Fruit fly (Drosophila melanogaster) whole organism, embryonic: Measurements from ENCODE around the gene CG32267.

Experiments used
- Atf-2 ChIP-seq: fragments of 200-800 bp; sonication (Bioruptor generic); optimal IDR thresholded peaks from 2 replicates; lab custom pipeline; 2016; ENCODE audit warnings: missing biosample characterization, missing genetic modification characterization
- Bteb2 ChIP-seq: fragments of 200-800 bp; sonication (Bioruptor generic); optimal IDR thresholded peaks from 2 replicates; lab custom pipeline; 2016; ENCODE audit warnings: missing biosample characterization, missing genetic modification characterization
- CG10431 ChIP-seq: fragments of 200-800 bp; sonication (Bioruptor generic); optimal IDR thresholded peaks from 3 replicates; lab custom pipeline; 2018; ENCODE audit warnings: missing biosample characterization, mild to moderate bottlenecking, missing genetic modification characterization
- CG10543 ChIP-seq: fragments of 200-800 bp; sonication (Bioruptor generic); optimal IDR thresholded peaks from 3 replicates; lab custom pipeline; 2017; ENCODE audit warnings: missing biosample characterization, mild to moderate bottlenecking, missing genetic modification characterization, moderate library complexity
- CG11504 ChIP-seq: fragments of 200-800 bp; sonication (Bioruptor generic); optimal IDR thresholded peaks from 3 replicates; lab custom pipeline; 2019; ENCODE audit warnings: missing biosample characterization, mild to moderate bottlenecking, missing genetic modification characterization, moderate library complexity
- CG12219 ChIP-seq: fragments of 200-800 bp; sonication (Bioruptor generic); optimal IDR thresholded peaks from 3 replicates; lab custom pipeline; 2018; ENCODE audit warnings: missing biosample characterization, mild to moderate bottlenecking, missing genetic modification characterization
- CG13424 ChIP-seq: fragments of 200-800 bp; sonication (Bioruptor generic); optimal IDR thresholded peaks from 2 replicates; lab custom pipeline; 2019; ENCODE audit warnings: missing biosample characterization, mild to moderate bottlenecking, missing genetic modification characterization, moderate library complexity
- CG17328 ChIP-seq: fragments of 200-800 bp; sonication (Bioruptor generic); IDR thresholded peaks from 2 replicates; pipeline ENCODE4 v1.3.6; 2022; ENCODE audit warnings: missing biosample characterization, missing genetic modification characterization
- CG17361 ChIP-seq: fragments of 200-800 bp; sonication (Bioruptor generic); IDR thresholded peaks from 3 replicates; pipeline ENCODE4 v1.3.6; 2022; ENCODE audit warnings: missing biosample characterization, missing genetic modification characterization
- CG18262 ChIP-seq: fragments of 200-800 bp; optimal IDR thresholded peaks from 3 replicates; lab custom pipeline; 2019; ENCODE audit warnings: missing biosample characterization, mild to moderate bottlenecking, missing genetic modification characterization, moderate library complexity
- CG18599 ChIP-seq: fragments of 200-800 bp; sonication (Bioruptor generic); optimal IDR thresholded peaks from 3 replicates; lab custom pipeline; 2017; ENCODE audit warnings: missing biosample characterization, missing genetic modification characterization, mild to moderate bottlenecking, moderate library complexity, missing genetic modification reagents
- CG30403 ChIP-seq: fragments of 200-800 bp; sonication (Bioruptor generic); optimal IDR thresholded peaks from 3 replicates; lab custom pipeline; 2016; ENCODE audit warnings: missing biosample characterization, missing genetic modification characterization
- CG3163 ChIP-seq: fragments of 200-800 bp; sonication (Bioruptor generic); optimal IDR thresholded peaks from 3 replicates; lab custom pipeline; 2016; ENCODE audit warnings: missing biosample characterization, missing genetic modification characterization
- CG32772 ChIP-seq: fragments of 200-800 bp; sonication (Bioruptor generic); IDR thresholded peaks from 2 replicates; pipeline ENCODE4 v1.3.6; 2022; ENCODE audit warnings: missing biosample characterization, missing genetic modification characterization
- CG3281 ChIP-seq: fragments of 200-800 bp; sonication (Bioruptor generic); optimal IDR thresholded peaks from 3 replicates; lab custom pipeline; 2017; ENCODE audit warnings: missing biosample characterization, mild to moderate bottlenecking, missing genetic modification characterization
- CG33557 ChIP-seq: fragments of 200-800 bp; sonication (Bioruptor generic); optimal IDR thresholded peaks from 2 replicates; lab custom pipeline; 2019; ENCODE audit warnings: missing biosample characterization, mild to moderate bottlenecking, missing genetic modification characterization, moderate library complexity
- CG3838 ChIP-seq: fragments of 200-800 bp; sonication (Bioruptor generic); optimal IDR thresholded peaks from 3 replicates; lab custom pipeline; 2016; ENCODE audit warnings: missing biosample characterization, missing genetic modification characterization
- CG7786 ChIP-seq: fragments of 200-800 bp; sonication (Bioruptor generic); optimal IDR thresholded peaks from 2 replicates; lab custom pipeline; 2016; ENCODE audit warnings: missing biosample characterization, missing genetic modification characterization
- CG7839 ChIP-seq: fragments of 200-800 bp; sonication (Bioruptor generic); optimal IDR thresholded peaks from 3 replicates; lab custom pipeline; 2018; ENCODE audit warnings: missing biosample characterization, mild to moderate bottlenecking, missing genetic modification characterization, moderate library complexity
- CG8388 ChIP-seq: fragments of 200-800 bp; sonication (Bioruptor generic); optimal IDR thresholded peaks from 2 replicates; lab custom pipeline; 2019; ENCODE audit warnings: missing biosample characterization, mild to moderate bottlenecking, missing genetic modification characterization, moderate library complexity
- CG8924 ChIP-seq: fragments of 200-800 bp; optimal IDR thresholded peaks from 3 replicates; lab custom pipeline; 2019; ENCODE audit warnings: missing biosample characterization, mild to moderate bottlenecking, missing genetic modification characterization, moderate library complexity
- D19B ChIP-seq: fragments of 200-800 bp; sonication (Bioruptor generic); optimal IDR thresholded peaks from 2 replicates; lab custom pipeline; 2017; ENCODE audit warnings: missing biosample characterization, mild to moderate bottlenecking, missing genetic modification characterization
- Eip74EF ChIP-seq, 2 experiments: fragments of 200-800 bp in 1 of 2; fragments of >200 bp in 1 of 2; sonication (Bioruptor generic) in 1 of 2; optimal IDR thresholded peaks; 2 replicates each; lab custom pipeline; 2017 to 2019; ENCODE audit warnings: missing biosample characterization in 2 of 2, missing genetic modification characterization in 2 of 2, mild to moderate bottlenecking in 1 of 2, moderate library complexity in 1 of 2
- Hsf ChIP-seq: fragments of 200-800 bp; sonication (Bioruptor generic); optimal IDR thresholded peaks from 3 replicates; lab custom pipeline; 2016; ENCODE audit warnings: missing biosample characterization, missing genetic modification characterization
- Meics ChIP-seq: fragments of 200-800 bp; sonication (Bioruptor generic); optimal IDR thresholded peaks from 2 replicates; lab custom pipeline; 2017; ENCODE audit warnings: missing biosample characterization, mild to moderate bottlenecking, missing genetic modification characterization
- Nf-YB ChIP-seq: fragments of 200-800 bp; sonication (Bioruptor generic); optimal IDR thresholded peaks from 3 replicates; lab custom pipeline; 2019; ENCODE audit warnings: missing biosample characterization, mild to moderate bottlenecking, missing genetic modification characterization, moderate library complexity
- Rfx ChIP-seq: fragments of 200-800 bp; sonication (Bioruptor generic); IDR thresholded peaks from 2 replicates; pipeline ENCODE4 v1.3.6; 2022; ENCODE audit warnings: missing biosample characterization, missing genetic modification characterization
- Sox102F ChIP-seq: fragments of 200-800 bp; sonication (Bioruptor generic); optimal IDR thresholded peaks from 2 replicates; lab custom pipeline; 2018; ENCODE audit warnings: missing biosample characterization, mild to moderate bottlenecking, missing genetic modification characterization, moderate library complexity
- Ssrp ChIP-seq: fragments of 200-800 bp; sonication (Bioruptor generic); optimal IDR thresholded peaks from 2 replicates; lab custom pipeline; 2018; ENCODE audit warnings: missing biosample characterization, mild to moderate bottlenecking, missing genetic modification characterization, moderate library complexity
- Xrp1 ChIP-seq: fragments of 200-800 bp; sonication (Bioruptor generic); IDR thresholded peaks from 2 replicates; pipeline ENCODE4 v1.3.6; 2022; ENCODE audit warnings: missing biosample characterization, missing genetic modification characterization
- ap ChIP-seq: fragments of 200-800 bp; sonication (Bioruptor generic); IDR thresholded peaks from 2 replicates; pipeline ENCODE4 v1.3.6; 2022; ENCODE audit warnings: missing biosample characterization, missing genetic modification characterization
- az2 ChIP-seq: fragments of 200-800 bp; sonication (Bioruptor generic); optimal IDR thresholded peaks from 3 replicates; lab custom pipeline; 2016; ENCODE audit warnings: missing biosample characterization, missing genetic modification characterization
- chif ChIP-seq, 2 experiments: fragments of 200-800 bp; sonication (Bioruptor generic); optimal IDR thresholded peaks; 3 replicates each; lab custom pipeline; 2016; ENCODE audit warnings: missing biosample characterization in 2 of 2, missing genetic modification characterization in 2 of 2
- dmrt11E ChIP-seq: fragments of 200-800 bp; sonication (Bioruptor generic); optimal IDR thresholded peaks from 3 replicates; lab custom pipeline; 2018; ENCODE audit warnings: missing biosample characterization, mild to moderate bottlenecking, missing genetic modification characterization, moderate library complexity
- ems ChIP-seq: fragments of 200-800 bp; sonication (Bioruptor generic); optimal IDR thresholded peaks from 3 replicates; lab custom pipeline; 2016; ENCODE audit warnings: missing biosample characterization, missing genetic modification characterization
- esg ChIP-seq: fragments of 200-800 bp; sonication (Bioruptor generic); conservative IDR thresholded peaks from 2 replicates; pipeline ENCODE4 v1.3.6; 2022; ENCODE audit warnings: missing biosample characterization, missing genetic modification characterization
- fd3F ChIP-seq: fragments of 200-800 bp; sonication (Bioruptor generic); optimal IDR thresholded peaks from 2 replicates; lab custom pipeline; 2018; ENCODE audit warnings: missing biosample characterization, mild to moderate bottlenecking, missing genetic modification characterization, moderate library complexity
- fu2 ChIP-seq: fragments of 200-800 bp; sonication (Bioruptor generic); optimal IDR thresholded peaks from 2 replicates; lab custom pipeline; 2016; ENCODE audit warnings: missing biosample characterization, missing genetic modification characterization
- gem ChIP-seq: fragments of 200-800 bp; sonication (Bioruptor generic); optimal IDR thresholded peaks from 2 replicates; lab custom pipeline; 2019; ENCODE audit warnings: missing biosample characterization, mild to moderate bottlenecking, missing genetic modification characterization, moderate library complexity
- grau ChIP-seq: fragments of 200-800 bp; optimal IDR thresholded peaks from 3 replicates; lab custom pipeline; 2019; ENCODE audit warnings: missing biosample characterization, mild to moderate bottlenecking, missing genetic modification characterization, moderate library complexity
- hbn ChIP-seq: fragments of 200-800 bp; sonication (Bioruptor generic); IDR thresholded peaks from 2 replicates; pipeline ENCODE4 v1.3.6; 2022; ENCODE audit warnings: missing biosample characterization, missing genetic modification characterization; ENCODE audit not compliant: partially characterized antibody
- klu ChIP-seq: fragments of 200-800 bp; sonication (Bioruptor generic); IDR thresholded peaks from 2 replicates; pipeline ENCODE4 v1.3.6; 2022; ENCODE audit warnings: missing biosample characterization, missing genetic modification characterization
- lmd ChIP-seq: fragments of 200-800 bp; sonication (Bioruptor generic); IDR thresholded peaks from 2 replicates; pipeline ENCODE4 v1.3.6; 2022; ENCODE audit warnings: missing biosample characterization, missing genetic modification characterization
- lola ChIP-seq, 3 experiments: fragments of >200 bp in 2 of 3; fragments of 200-800 bp in 1 of 3; sonication (Bioruptor generic) in 1 of 3; optimal IDR thresholded peaks; 2 replicates each; lab custom pipeline; 2017 to 2019; ENCODE audit warnings: missing biosample characterization in 3 of 3, missing genetic modification characterization in 3 of 3, mild to moderate bottlenecking in 1 of 3, moderate library complexity in 1 of 3
- pan ChIP-seq, 4 experiments: fragments of >200 bp in 3 of 4; fragments of 200-800 bp in 1 of 4; sonication (Bioruptor generic) in 1 of 4; optimal IDR thresholded peaks in 3 of 4; IDR thresholded peaks in 1 of 4; 2 replicates each; pipeline versions ENCODE4 v1.3.6 to Lab custom; 2017 to 2022; ENCODE audit warnings: missing biosample characterization in 2 of 4, missing genetic modification characterization in 2 of 4, mixed read lengths in 1 of 4
- salm ChIP-seq: fragments of 200-800 bp; sonication (Bioruptor generic); optimal IDR thresholded peaks from 2 replicates; lab custom pipeline; 2018; ENCODE audit warnings: missing biosample characterization, mild to moderate bottlenecking, missing genetic modification characterization
- tap ChIP-seq: fragments of 200-800 bp; optimal IDR thresholded peaks from 3 replicates; lab custom pipeline; 2019; ENCODE audit warnings: missing biosample characterization, mild to moderate bottlenecking, missing genetic modification characterization, moderate library complexity
- unpg ChIP-seq: fragments of 200-800 bp; sonication (Bioruptor generic); optimal IDR thresholded peaks from 3 replicates; lab custom pipeline; 2018; ENCODE audit warnings: missing biosample characterization, mild to moderate bottlenecking, missing genetic modification characterization, moderate library complexity
- vvl ChIP-seq: fragments of 200-800 bp; sonication (Bioruptor generic); IDR thresholded peaks from 2 replicates; pipeline ENCODE4 v1.3.6; 2022; ENCODE audit warnings: missing biosample characterization, missing genetic modification characterization

Gene CG32267

DNA sequence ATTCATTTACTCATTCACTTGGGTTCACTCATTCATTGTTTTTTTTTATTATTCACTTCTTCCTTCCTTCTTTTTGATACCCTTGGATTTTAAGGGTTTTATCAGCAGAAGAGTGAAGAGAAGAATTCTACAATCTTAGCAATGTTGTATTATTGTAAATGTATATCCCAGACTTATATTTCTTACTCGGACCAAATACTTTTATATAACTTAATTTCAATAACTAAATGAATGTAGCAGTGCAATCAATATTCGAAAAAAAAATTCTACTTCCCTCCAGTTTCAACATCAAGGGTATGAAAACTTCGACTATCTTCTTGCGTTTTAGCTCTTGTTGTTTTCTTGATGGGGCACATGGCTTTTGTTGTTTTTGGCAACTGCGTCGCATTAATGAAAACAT lies 21.5 kb downstream of the CG32267 start (continued):
- TF ChIP-seq Sox102F (GFP tag; lab: Kevin White, UChicago) (peak; percentile 50), klu (GFP tag; lab: Robert Waterston, UW) (no peak), pan (optimal IDR thresholded peaks at IDR 0.05; lab: Kevin White, UChicago) (peak in 1 of 2 experiments; percentile 33), pan (GFP tag; optimal IDR thresholded peaks at IDR 0.05 in 1 of 2, IDR thresholded peaks at IDR 0.05 in 1 of 2) (no peak), ap (GFP tag; lab: Robert Waterston, UW) (no peak), CG13424 (tag; lab: Kevin White, UChicago) (peak; percentile 58), chif (GFP tag; optimal IDR thresholded peaks at IDR 0.05; lab: Kevin White, UChicago) (peak; percentile 6 to 14), Atf-2 (GFP tag; lab: Kevin White, UChicago) (peak; percentile 5), gem (tag; lab: Kevin White, UChicago) (peak; percentile 65), Ssrp (tag; lab: Kevin White, UChicago) (peak; percentile 34), CG7839 (tag; lab: Kevin White, UChicago) (peak; percentile 46), tap (tag; lab: Kevin White, UChicago) (no peak), CG7786 (GFP tag; lab: Kevin White, UChicago) (peak; percentile 41), Meics (GFP tag; lab: Kevin White, UChicago) (peak; percentile 9), CG18599 (GFP tag; lab: Kevin White, UChicago) (peak; percentile 26), CG8388 (GFP tag; lab: Kevin White, UChicago) (peak; percentile 21), CG10543 (peak; percentile 1), Eip74EF (GFP tag; optimal IDR thresholded peaks at IDR 0.05; lab: Kevin White, UChicago) (peak in 1 of 2 experiments; percentile 57), CG3281 (GFP tag; lab: Kevin White, UChicago) (peak; percentile 16), CG17361 (0 out of 3 replicates have a peak, but pooled peaks have one; percentile 18), lola (GFP tag; optimal IDR thresholded peaks at IDR 0.05; lab: Kevin White, UChicago) (peak in 1 of 3 experiments; percentile 46), CG12219 (GFP tag; lab: Kevin White, UChicago) (peak; percentile 35), Xrp1 (peak; percentile 54), salm (tag; lab: Kevin White, UChicago) (no peak), ems (peak; percentile 19), hbn (no peak), CG11504 (tag; lab: Kevin White, UChicago) (peak; percentile 42), unpg (GFP tag; lab: Kevin White, UChicago) (peak; percentile 32), CG10431 (GFP tag; lab: Kevin White, UChicago) (no peak), Rfx (GFP tag; lab: Robert Waterston, UW) (0 out of 2 replicates have a peak, but pooled peaks have one; percentile 40), Bteb2 (peak; percentile 25), CG18262 (tag; lab: Kevin White, UChicago) (peak; percentile 31), CG30403 (peak; percentile 47), CG33557 (GFP tag; lab: Kevin White, UChicago) (no peak), CG32772 (GFP tag; lab: Robert Waterston, UW) (no peak), fu2 (GFP tag; lab: Kevin White, UChicago) (peak; percentile 33), CG8924 (tag; lab: Kevin White, UChicago) (peak; percentile 63), CG3163 (GFP tag; lab: Kevin White, UChicago) (no peak), CG3838 (GFP tag; lab: Kevin White, UChicago) (peak; percentile 17), esg (GFP tag; lab: Robert Waterston, UW) (peak; percentile 9; the same call in 1 of the 2 replicates), D19B (GFP tag; lab: Kevin White, UChicago) (peak; percentile 92), grau (tag; lab: Kevin White, UChicago) (peak; percentile 70), Nf-YB (peak; percentile 1), lmd (GFP tag; lab: Robert Waterston, UW) (no peak; the same call in 1 of the 2 replicates), Hsf (GFP tag; lab: Kevin White, UChicago) (peak; percentile 10), vvl (0 out of 2 replicates have a peak, but pooled peaks have one; percentile 11), az2 (peak; percentile 51), fd3F (GFP tag; lab: Kevin White, UChicago) (peak; percentile 44), CG17328 (GFP tag; lab: Robert Waterston, UW) (peak; percentile 8; the same call in 1 of the 2 replicates), dmrt11E (tag; lab: Kevin White, UChicago) (peak; percentile 57)
